Worm (Caenorhabditis elegans) whole organism, L3 larva: ENCODE results near the gene F47B8.10.

ENCODE experiments used
- ceh-82 ChIP-seq: fragments of 150-350 bp; optimal IDR thresholded peaks from 2 replicates; lab custom pipeline; 2014; ENCODE audit warnings: missing biosample characterization, missing genetic modification characterization
- fkh-10 ChIP-seq: sonication (generic microtip); optimal IDR thresholded peaks from 2 replicates; lab custom pipeline; 2017; ENCODE audit warnings: missing biosample characterization, missing genetic modification reagents, missing genetic modification characterization
- nhr-11 ChIP-seq: fragments of 150-350 bp; optimal IDR thresholded peaks from 2 replicates; lab custom pipeline; 2014; ENCODE audit warnings: missing biosample characterization, missing genetic modification characterization
- nhr-77 ChIP-seq: fragments of 150-350 bp; optimal IDR thresholded peaks from 2 replicates; lab custom pipeline; 2014; ENCODE audit warnings: missing biosample characterization, missing genetic modification characterization

DNA sequence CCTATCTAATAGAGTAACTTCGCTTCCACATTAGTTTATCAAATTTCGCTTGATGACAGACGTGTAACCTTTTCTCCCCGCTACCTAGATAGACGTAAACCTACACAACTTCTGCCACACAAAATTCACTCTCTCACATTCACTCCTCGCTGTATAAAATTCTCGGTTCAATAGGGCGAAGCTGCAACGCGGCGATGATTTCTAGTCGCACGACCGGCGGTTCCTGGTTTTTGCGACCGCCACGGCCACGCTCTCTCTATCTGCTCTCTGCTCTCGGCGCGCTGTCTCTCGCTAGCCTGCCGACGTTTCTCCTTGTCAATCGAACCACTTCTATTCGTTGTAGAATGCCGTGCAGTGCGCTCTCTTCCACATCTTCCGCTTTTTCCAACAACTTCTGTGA lies 9.2 kb downstream of the F47B8.10 start:
- TF ChIP-seq fkh-10 (GFP tag; lab: Kevin White, UChicago) = peak; percentile 10
- TF ChIP-seq nhr-77 (tag; lab: Kevin White, UChicago) = no peak
- no peak for TF ChIP-seq nhr-11 (tag; lab: Kevin White, UChicago)
- TF ChIP-seq ceh-82 (tag; lab: Kevin White, UChicago) = no peak
